Fruit fly (Drosophila melanogaster): ENCODE measurements around the gene eIF3e.
A peak's percentile ranks its signal among the peaks of the same experiment; 100 is the strongest.

eIF3e gene

DNA sequence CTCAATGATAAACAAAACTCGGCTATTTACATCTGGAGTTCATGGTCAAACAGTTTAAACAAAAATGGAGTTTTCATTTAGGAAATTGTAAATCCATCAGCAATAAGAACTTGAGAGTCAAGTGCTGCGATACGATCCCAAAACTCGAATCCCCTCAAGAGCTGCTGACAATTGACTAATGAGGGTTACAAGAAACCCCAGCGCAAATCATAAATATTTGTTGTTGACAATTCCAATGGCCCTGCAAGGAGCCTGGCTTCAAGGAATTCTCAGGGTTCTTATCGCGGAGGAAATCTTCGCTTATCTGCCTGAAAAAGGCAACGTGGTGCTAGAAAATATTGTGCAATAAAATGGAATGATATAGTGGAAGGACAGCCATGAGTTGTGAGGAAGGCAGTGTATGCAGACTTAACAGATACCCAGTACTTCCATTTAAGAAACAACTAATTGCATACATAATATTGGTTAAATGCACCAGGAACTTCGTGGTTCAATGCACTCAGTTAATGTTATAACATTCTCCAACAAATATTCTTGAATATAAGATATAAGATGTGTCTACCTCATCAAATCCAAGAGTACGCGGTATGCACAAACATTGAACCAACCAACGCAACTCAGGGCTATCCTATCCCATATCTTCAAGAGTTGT is 18.6 kb downstream of the eIF3e start (continued):
- TF ChIP-seq CG8290 (GFP tag; optimal IDR thresholded peaks at IDR 0.05) (no peak), CG8290 (tag; optimal IDR thresholded peaks at IDR 0.05) (peak in 1 of 2 experiments; percentile 57), Sox102F (GFP tag; optimal IDR thresholded peaks at IDR 0.05) (peak; percentile 34), Mes4 (GFP tag; optimal IDR thresholded peaks at IDR 0.05) (no peak), PHDP (tag; optimal IDR thresholded peaks at IDR 0.05) (peak; percentile 29), CG43689 (GFP tag; IDR thresholded peaks at IDR 0.05) (no peak), dysf (GFP tag; IDR thresholded peaks at IDR 0.05) (0 out of 3 replicates have a peak, but pooled peaks have one; percentile 9), dmrt99B (tag; optimal IDR thresholded peaks at IDR 0.05) (peak; percentile 41), grn (GFP tag; optimal IDR thresholded peaks at IDR 0.05) (peak; percentile 70), CG32772 (GFP tag; IDR thresholded peaks at IDR 0.05) (no peak), NC2β (GFP tag; optimal IDR thresholded peaks at IDR 0.05) (peak; percentile 28), CG8924 (tag; optimal IDR thresholded peaks at IDR 0.05) (peak; percentile 45), bsh (GFP tag; optimal IDR thresholded peaks at IDR 0.05) (peak in 1 of 2 experiments; percentile 46), tna (GFP tag; IDR thresholded peaks at IDR 0.05; ENCODE audit: partially characterized antibody) (peak; percentile 24; the same call in 1 of the 2 replicates), knrl (GFP tag; IDR thresholded peaks at IDR 0.05; ENCODE audit: partially characterized antibody) (0 out of 3 replicates have a peak, but pooled peaks have one; percentile 28), Meics (GFP tag; optimal IDR thresholded peaks at IDR 0.05) (no peak), Mad (GFP tag; optimal IDR thresholded peaks at IDR 0.05) (peak; percentile 29), CG32532 (GFP tag; IDR thresholded peaks at IDR 0.05) (no peak), NK7.1 (GFP tag; optimal IDR thresholded peaks at IDR 0.05) (peak; percentile 22)

DNA sequence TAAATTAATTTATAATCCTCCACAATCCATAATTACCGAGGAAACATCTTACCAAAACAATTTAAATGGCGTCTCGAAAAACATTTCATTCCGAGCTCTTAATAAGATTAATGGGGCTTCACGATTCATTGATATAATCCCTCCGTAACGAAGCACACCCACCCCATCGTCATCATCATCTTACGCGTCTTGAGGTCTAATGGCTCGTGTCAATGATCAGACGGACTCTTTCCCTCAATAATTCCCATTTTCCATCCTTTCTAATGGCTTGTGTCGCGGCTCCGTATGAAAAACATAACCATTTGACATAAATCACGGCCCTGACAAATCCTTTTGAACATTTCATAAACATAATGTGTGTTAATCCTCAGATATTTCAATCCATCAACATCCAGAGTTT is 19.8 kb downstream of the eIF3e start:
- TF ChIP-seq Taf1 (GFP tag; IDR thresholded peaks at IDR 0.05) (no peak), tio (GFP tag; optimal IDR thresholded peaks at IDR 0.05) (no peak), HLHmδ (GFP tag; optimal IDR thresholded peaks at IDR 0.05) (peak; percentile 7), oc (tag; optimal IDR thresholded peaks at IDR 0.05) (peak; percentile 90), gsb-n (tag; optimal IDR thresholded peaks at IDR 0.05) (peak; percentile 25), CG2199 (GFP tag; IDR thresholded peaks at IDR 0.05) (0 out of 3 replicates have a peak, but pooled peaks have one; percentile 41), crc (GFP tag; optimal IDR thresholded peaks at IDR 0.05) (no peak), sens (GFP tag) (peak; percentile 75), pros (GFP tag; optimal IDR thresholded peaks at IDR 0.05) (peak; percentile 67)

DNA sequence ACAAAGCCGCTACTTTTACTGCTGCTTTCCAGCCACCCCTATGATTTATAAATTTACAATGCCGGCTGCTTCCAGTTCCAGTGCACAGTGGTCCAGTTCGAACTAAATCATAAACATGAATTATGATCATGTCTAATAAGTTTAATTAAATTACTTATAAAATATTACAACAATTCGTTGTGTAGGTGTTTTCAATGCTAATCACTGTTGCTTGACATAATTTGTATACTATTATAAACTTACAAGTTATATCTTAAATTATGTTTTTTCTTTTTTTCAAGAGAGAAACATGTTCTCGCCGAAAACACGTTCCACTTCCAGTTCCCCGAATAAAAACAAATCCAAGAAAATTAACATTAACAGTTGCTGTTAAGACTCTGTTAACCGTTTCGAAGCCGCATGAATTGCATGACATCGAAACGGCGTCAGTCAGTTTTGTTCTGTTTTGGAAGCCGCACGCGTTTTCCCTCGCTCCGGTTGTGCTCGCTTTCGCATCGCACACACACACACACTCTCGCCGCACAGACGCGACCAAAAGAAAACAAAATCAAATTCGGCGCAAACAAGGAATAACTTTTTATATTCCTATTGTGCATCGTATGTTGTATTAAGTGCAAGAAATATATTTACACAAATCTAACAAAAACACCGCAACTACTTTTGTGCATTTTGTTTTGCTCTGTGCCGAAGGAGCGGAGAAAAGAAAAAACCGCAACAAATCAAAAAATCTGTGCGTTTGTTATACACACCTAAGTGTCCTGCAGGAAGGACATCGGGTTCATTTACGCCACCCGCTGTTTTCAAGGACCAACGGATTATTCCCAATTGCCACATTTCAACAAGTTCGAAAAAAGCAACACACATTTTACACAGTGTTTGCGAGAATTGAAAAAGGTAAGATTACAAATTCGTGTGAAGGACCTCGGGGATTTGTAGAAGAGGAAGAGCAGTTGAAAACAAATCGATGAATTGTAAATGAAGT is 20.8 kb downstream of the eIF3e start, which contains the start of gene Nrt:
TSS of gene Nrt (plus strand) at position 426 of the 982 bp plus-strand sequence.
- TF ChIP-seq sim (GFP tag; IDR thresholded peaks at IDR 0.05): no peak
- peak; percentile 38 for TF ChIP-seq Xbp1 (GFP tag; optimal IDR thresholded peaks at IDR 0.05)
- no peak for TF ChIP-seq Dfd (GFP tag; optimal IDR thresholded peaks at IDR 0.05)
- TF ChIP-seq CG34422 (GFP tag; IDR thresholded peaks at IDR 0.05): peak; percentile 44; the same call in 1 of the 3 replicates
- peak; percentile 84 for TF ChIP-seq CG2712 (tag; optimal IDR thresholded peaks at IDR 0.05)
- peak; percentile 22; the same call in 1 of the 3 replicates for TF ChIP-seq CG14860 (GFP tag; IDR thresholded peaks at IDR 0.05; ENCODE audit: partially characterized antibody)
- TF ChIP-seq gce (GFP tag; IDR thresholded peaks at IDR 0.05): no peak
- no peak for TF ChIP-seq Ets97D (GFP tag; optimal IDR thresholded peaks at IDR 0.05)
- peak in 1 of 2 experiments; percentile 49 for TF ChIP-seq dpn (GFP tag; optimal IDR thresholded peaks at IDR 0.05)
- peak; percentile 48; the same call in 1 of the 3 replicates for TF ChIP-seq Aef1 (GFP tag; IDR thresholded peaks at IDR 0.05)
- peak; percentile 37 for TF ChIP-seq CG3407 (GFP tag; optimal IDR thresholded peaks at IDR 0.05)
- peak; percentile 7 for TF ChIP-seq CHES-1-like (GFP tag; optimal IDR thresholded peaks at IDR 0.05)
- no peak for TF ChIP-seq jumu (GFP tag; optimal IDR thresholded peaks at IDR 0.05)
- TF ChIP-seq CG6689 (GFP tag; IDR thresholded peaks at IDR 0.05): peak; percentile 73
- peak; percentile 6 for TF ChIP-seq CG8359 (GFP tag; optimal IDR thresholded peaks at IDR 0.05; ENCODE audit: borderline replicate concordance)
- TF ChIP-seq kah (GFP tag; optimal IDR thresholded peaks at IDR 0.05): peak; percentile 39
- peak; percentile 74 for TF ChIP-seq CG17359 (tag; optimal IDR thresholded peaks at IDR 0.05)
- peak in 1 of 2 experiments; percentile 28 for TF ChIP-seq Pdp1 (GFP tag; optimal IDR thresholded peaks at IDR 0.05)
